Worm (Caenorhabditis elegans) whole organism, L2 larva: ENCODE results near the gene nspc-17.
A peak's percentile ranks its signal among the peaks of the same experiment; 100 is the strongest.

ENCODE experiments used
- C34F6.9 ChIP-seq: fragments of 150-350 bp; optimal IDR thresholded peaks from 2 replicates; lab custom pipeline; 2014; ENCODE audit warnings: missing biosample characterization, missing genetic modification characterization
- F13H6.1 ChIP-seq: sonication (generic microtip); optimal IDR thresholded peaks from 2 replicates; lab custom pipeline; 2016; ENCODE audit warnings: missing genetic modification characterization, missing compliant biosample characterization
- R02D3.7 ChIP-seq: fragments of 150-350 bp; optimal IDR thresholded peaks from 2 replicates; lab custom pipeline; 2014; ENCODE audit warnings: missing biosample characterization, missing genetic modification characterization
- Y55F3AM.14 ChIP-seq: fragments of 200-800 bp; sonication (Bioruptor generic); optimal IDR thresholded peaks from 2 replicates; lab custom pipeline; 2018; ENCODE audit warnings: mild to moderate bottlenecking, missing genetic modification characterization, missing compliant biosample characterization
- ZK546.5 ChIP-seq: sonication (generic microtip); optimal IDR thresholded peaks from 2 replicates; lab custom pipeline; 2017; ENCODE audit warnings: missing biosample characterization, missing genetic modification characterization
- alr-1 ChIP-seq: fragments of 150-350 bp; optimal IDR thresholded peaks from 2 replicates; lab custom pipeline; 2014; ENCODE audit warnings: missing biosample characterization, missing genetic modification characterization
- aly-2 ChIP-seq: fragments of 150-350 bp; optimal IDR thresholded peaks from 2 replicates; lab custom pipeline; 2014; ENCODE audit warnings: missing biosample characterization, missing genetic modification characterization
- ama-1 ChIP-seq: fragments of 150-350 bp; optimal IDR thresholded peaks from 2 replicates; lab custom pipeline; 2018; ENCODE audit warnings: inconsistent platforms
- blmp-1 ChIP-seq: sonication (generic microtip); optimal IDR thresholded peaks from 2 replicates; lab custom pipeline; 2017; ENCODE audit warnings: missing genetic modification characterization, mild to moderate bottlenecking, missing compliant biosample characterization, antibody characterized with exemption, moderate library complexity; ENCODE audit not compliant: insufficient read depth
- ceh-16 ChIP-seq: fragments of 150-350 bp; optimal IDR thresholded peaks from 2 replicates; lab custom pipeline; 2014; ENCODE audit warnings: missing biosample characterization, missing genetic modification characterization
- ceh-82 ChIP-seq: fragments of 150-350 bp; optimal IDR thresholded peaks from 2 replicates; lab custom pipeline; 2014; ENCODE audit warnings: missing biosample characterization, missing genetic modification characterization
- crh-2 ChIP-seq: sonication (generic microtip); optimal IDR thresholded peaks from 2 replicates; lab custom pipeline; 2017; ENCODE audit warnings: missing biosample characterization, missing genetic modification characterization
- dmd-4 ChIP-seq: sonication (generic microtip); optimal IDR thresholded peaks from 2 replicates; lab custom pipeline; 2017; ENCODE audit warnings: missing biosample characterization, missing genetic modification characterization
- egl-27 ChIP-seq: sonication (generic microtip); optimal IDR thresholded peaks from 3 replicates; lab custom pipeline; 2017; ENCODE audit warnings: missing biosample characterization, missing genetic modification reagents, missing genetic modification characterization
- elt-3 ChIP-seq: sonication (generic microtip); optimal IDR thresholded peaks from 2 replicates; lab custom pipeline; 2017; ENCODE audit warnings: missing biosample characterization, missing genetic modification characterization
- fos-1 ChIP-seq: fragments of 150-350 bp; optimal IDR thresholded peaks from 2 replicates; lab custom pipeline; 2014; ENCODE audit warnings: missing biosample characterization, missing genetic modification characterization
- gmeb-1 ChIP-seq: fragments of 150-350 bp; optimal IDR thresholded peaks from 2 replicates; lab custom pipeline; 2014; ENCODE audit warnings: missing biosample characterization, missing genetic modification characterization
- lin-11 ChIP-seq: fragments of 150-350 bp; sonication (generic microtip); optimal IDR thresholded peaks from 2 replicates; lab custom pipeline; 2014; ENCODE audit warnings: missing biosample characterization, missing genetic modification characterization, inconsistent platforms, mixed read lengths
- lin-13 ChIP-seq: fragments of 150-350 bp; optimal IDR thresholded peaks from 2 replicates; lab custom pipeline; 2014; ENCODE audit warnings: missing biosample characterization, missing genetic modification reagents, missing genetic modification characterization
- lin-39 ChIP-seq: fragments of 150-350 bp; optimal IDR thresholded peaks from 2 replicates; lab custom pipeline; 2014; ENCODE audit warnings: missing biosample characterization, missing genetic modification reagents, missing genetic modification characterization
- lsy-2 ChIP-seq, 2 experiments: fragments of 150-350 bp in 1 of 2; sonication (generic microtip) in 1 of 2; optimal IDR thresholded peaks; 2 replicates each; lab custom pipeline; 2014 to 2017; ENCODE audit warnings: missing biosample characterization in 2 of 2, missing genetic modification characterization in 2 of 2
- nhr-10 ChIP-seq: sonication (generic microtip); optimal IDR thresholded peaks from 2 replicates; lab custom pipeline; 2017; ENCODE audit warnings: missing biosample characterization, missing genetic modification characterization
- nhr-11 ChIP-seq: fragments of 150-350 bp; optimal IDR thresholded peaks from 2 replicates; lab custom pipeline; 2014; ENCODE audit warnings: missing biosample characterization, missing genetic modification characterization
- nhr-129 ChIP-seq: fragments of 150-350 bp; optimal IDR thresholded peaks from 2 replicates; lab custom pipeline; 2014; ENCODE audit warnings: missing biosample characterization, missing genetic modification characterization
- nhr-21 ChIP-seq: fragments of 150-350 bp; optimal IDR thresholded peaks from 2 replicates; lab custom pipeline; 2014; ENCODE audit warnings: missing biosample characterization, missing genetic modification characterization
- nhr-23 ChIP-seq: fragments of 150-350 bp; optimal IDR thresholded peaks from 2 replicates; lab custom pipeline; 2014; ENCODE audit warnings: missing biosample characterization, missing genetic modification reagents, missing genetic modification characterization
- nhr-25 ChIP-seq: fragments of 150-350 bp; sonication (generic microtip); optimal IDR thresholded peaks from 3 replicates; lab custom pipeline; 2014; ENCODE audit warnings: missing biosample characterization, missing genetic modification characterization
- nhr-6 ChIP-seq: fragments of 150-350 bp; optimal IDR thresholded peaks from 2 replicates; lab custom pipeline; 2014; ENCODE audit warnings: missing biosample characterization, missing genetic modification characterization
- nhr-77 ChIP-seq: fragments of 150-350 bp; optimal IDR thresholded peaks from 2 replicates; lab custom pipeline; 2014; ENCODE audit warnings: missing biosample characterization, missing genetic modification characterization
- peb-1 ChIP-seq: fragments of 150-350 bp; optimal IDR thresholded peaks from 2 replicates; lab custom pipeline; 2014; ENCODE audit warnings: missing biosample characterization, missing genetic modification characterization
- skn-1 ChIP-seq: sonication (generic microtip); optimal IDR thresholded peaks from 2 replicates; lab custom pipeline; 2017; ENCODE audit warnings: missing biosample characterization, missing genetic modification characterization
- sma-3 ChIP-seq: sonication (generic microtip); optimal IDR thresholded peaks from 2 replicates; lab custom pipeline; 2016; ENCODE audit warnings: missing genetic modification reagents, missing genetic modification characterization, missing compliant biosample characterization
- sma-9 ChIP-seq, 2 experiments: fragments of 150-350 bp in 1 of 2; sonication (generic microtip) in 1 of 2; optimal IDR thresholded peaks; 2 replicates each; lab custom pipeline; 2014 to 2016; ENCODE audit warnings: missing genetic modification characterization in 2 of 2, mild to moderate bottlenecking in 1 of 2, missing biosample characterization in 1 of 2, missing compliant biosample characterization in 1 of 2, missing genetic modification reagents in 1 of 2, moderate library complexity in 1 of 2
- snpc-4 ChIP-seq: fragments of 150-350 bp; optimal IDR thresholded peaks from 2 replicates; lab custom pipeline; 2014; ENCODE audit warnings: missing biosample characterization, missing genetic modification characterization
- unc-39 ChIP-seq: fragments of 150-350 bp; optimal IDR thresholded peaks from 2 replicates; lab custom pipeline; 2014; ENCODE audit warnings: missing biosample characterization, missing genetic modification characterization
- unc-55 ChIP-seq: fragments of 150-350 bp; sonication (generic microtip); optimal IDR thresholded peaks from 3 replicates; lab custom pipeline; 2014; ENCODE audit warnings: missing biosample characterization, missing genetic modification reagents, missing genetic modification characterization
- zag-1 ChIP-seq: fragments of 150-350 bp; optimal IDR thresholded peaks from 2 replicates; lab custom pipeline; 2014; ENCODE audit warnings: missing biosample characterization, missing genetic modification characterization
- ztf-1 ChIP-seq: fragments of 200-800 bp; sonication (Bioruptor generic); conservative IDR thresholded peaks from 2 replicates; pipeline ENCODE4 v1.3.6; 2022; ENCODE audit warnings: missing genetic modification characterization, missing compliant biosample characterization
- ztf-11 ChIP-seq: sonication (generic microtip); optimal IDR thresholded peaks from 2 replicates; lab custom pipeline; 2017; ENCODE audit warnings: missing biosample characterization, missing genetic modification characterization
- ztf-4 ChIP-seq: fragments of 150-350 bp; optimal IDR thresholded peaks from 2 replicates; lab custom pipeline; 2014; ENCODE audit warnings: missing biosample characterization, missing genetic modification characterization

The nspc-17 gene

DNA sequence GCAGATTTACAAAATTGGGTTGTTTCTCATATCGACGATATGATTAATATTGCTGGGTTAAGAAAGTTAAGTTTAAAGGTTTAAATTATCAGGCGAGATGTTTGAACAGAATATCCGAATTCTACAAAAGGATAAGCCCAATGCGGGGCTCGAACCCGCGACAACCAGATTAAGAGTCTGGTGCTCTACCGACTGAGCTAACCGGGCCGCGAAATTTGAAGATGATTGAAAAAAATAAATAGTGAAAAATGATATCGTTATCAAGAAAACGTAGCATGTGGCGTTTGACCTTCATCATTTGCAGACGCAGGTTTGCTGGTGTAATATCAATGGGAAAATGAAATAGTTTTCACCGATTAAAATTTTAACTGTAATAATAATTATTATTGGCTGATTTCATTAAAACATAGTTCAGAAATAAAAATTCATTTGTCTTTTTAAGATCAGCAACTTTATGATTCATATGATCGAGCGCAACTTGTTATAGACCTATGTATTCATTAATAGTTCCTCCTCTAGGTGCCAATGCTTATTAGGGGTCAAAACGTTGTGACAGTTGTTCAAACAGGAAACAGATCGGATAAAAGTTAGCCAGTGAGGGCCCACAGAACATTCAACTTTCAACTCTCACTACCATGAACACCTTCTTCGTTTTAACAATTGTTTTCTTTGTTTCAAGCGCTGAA, 46.1 kb downstream of the nspc-17 start, which contains the start of gene M163.11:
TSS of gene M163.11 (plus strand) at position 636 of the 686 bp plus-strand sequence.
- TF ChIP-seq nhr-23: no peak
- no peak for TF ChIP-seq nhr-25 (tag; lab: Kevin White, UChicago)
- peak; percentile 57 for TF ChIP-seq sma-3 (GFP tag; lab: Kevin White, UChicago)
- peak; percentile 1 for TF ChIP-seq nhr-129 (tag; lab: Kevin White, UChicago)
- no peak for TF ChIP-seq ama-1
- peak in 1 of 2 experiments; percentile 11 for TF ChIP-seq lsy-2 (tag; optimal IDR thresholded peaks at IDR 0.05; lab: Kevin White, UChicago)
- no peak for TF ChIP-seq dmd-4 (tag; lab: Kevin White, UChicago)
- no peak for TF ChIP-seq blmp-1 (tag; lab: Kevin White, UChicago)
- TF ChIP-seq lin-11 (tag; lab: Kevin White, UChicago): no peak
- TF ChIP-seq Y55F3AM.14: no peak
- peak; percentile 4 for TF ChIP-seq sma-9 (GFP tag; optimal IDR thresholded peaks at IDR 0.05; lab: Kevin White, UChicago)
- TF ChIP-seq sma-9 (tag; optimal IDR thresholded peaks at IDR 0.05; lab: Kevin White, UChicago): no peak
- TF ChIP-seq ztf-4 (tag; lab: Kevin White, UChicago): no peak
- peak; percentile 27 for TF ChIP-seq nhr-21 (tag; lab: Kevin White, UChicago)
- no peak for TF ChIP-seq ZK546.5 (tag; lab: Kevin White, UChicago)
- peak; percentile 35 for TF ChIP-seq gmeb-1
- TF ChIP-seq F13H6.1 (tag; lab: Kevin White, UChicago): peak; percentile 1
- peak; percentile 40 for TF ChIP-seq crh-2 (tag; lab: Kevin White, UChicago)
- TF ChIP-seq nhr-11 (tag; lab: Kevin White, UChicago): no peak
- TF ChIP-seq fos-1 (tag; lab: Kevin White, UChicago): peak; percentile 12
- no peak for TF ChIP-seq aly-2 (tag; lab: Kevin White, UChicago)
- no peak for TF ChIP-seq ceh-16 (tag; lab: Kevin White, UChicago)

DNA sequence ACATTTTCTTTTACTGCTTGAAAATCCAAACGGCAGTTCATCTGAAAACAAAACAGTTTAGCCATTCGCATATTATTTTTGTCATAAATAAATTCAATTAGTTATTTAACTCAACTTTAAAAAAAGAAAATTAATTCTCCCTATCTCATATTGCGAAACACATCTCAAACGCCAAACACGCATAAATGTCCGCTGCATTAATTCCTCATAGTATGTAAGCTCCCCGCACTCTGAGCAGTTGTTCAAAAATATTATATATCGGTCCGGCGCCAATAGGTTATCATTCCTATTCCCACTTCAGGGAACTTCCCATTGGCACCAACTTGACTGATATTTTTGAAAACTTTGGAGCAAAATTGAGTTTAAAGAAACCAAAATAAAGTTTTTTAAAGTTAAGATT, 46.8 kb downstream of the nspc-17 start:
- TF ChIP-seq F13H6.1 (tag; lab: Kevin White, UChicago): no peak
- TF ChIP-seq sma-9 (GFP tag; optimal IDR thresholded peaks at IDR 0.05; lab: Kevin White, UChicago): peak; percentile 65
- TF ChIP-seq sma-9 (tag; optimal IDR thresholded peaks at IDR 0.05; lab: Kevin White, UChicago): no peak
- TF ChIP-seq C34F6.9 (tag; lab: Kevin White, UChicago): peak; percentile 49
- no peak for TF ChIP-seq ztf-1 (GFP tag; lab: Robert Waterston, UW)
- TF ChIP-seq snpc-4 (tag; lab: Kevin White, UChicago): peak; percentile 98
- TF ChIP-seq nhr-21 (tag; lab: Kevin White, UChicago): peak; percentile 20
- TF ChIP-seq lin-13 (GFP tag; lab: Kevin White, UChicago): peak; percentile 4
- TF ChIP-seq skn-1 (tag; lab: Kevin White, UChicago): no peak
- TF ChIP-seq lsy-2 (tag; optimal IDR thresholded peaks at IDR 0.05; lab: Kevin White, UChicago): peak; percentile 28 to 54
- TF ChIP-seq egl-27 (tag; lab: Kevin White, UChicago): no peak
- peak; percentile 55 for TF ChIP-seq nhr-6 (tag; lab: Kevin White, UChicago)
- TF ChIP-seq dmd-4 (tag; lab: Kevin White, UChicago): no peak
- TF ChIP-seq ztf-11 (tag; lab: Kevin White, UChicago): no peak
- TF ChIP-seq fos-1 (tag; lab: Kevin White, UChicago): no peak
- no peak for TF ChIP-seq alr-1 (tag; lab: Kevin White, UChicago)
- TF ChIP-seq peb-1: no peak
- TF ChIP-seq unc-55 (GFP tag; lab: Kevin White, UChicago): peak; percentile 88
- no peak for TF ChIP-seq gmeb-1

DNA sequence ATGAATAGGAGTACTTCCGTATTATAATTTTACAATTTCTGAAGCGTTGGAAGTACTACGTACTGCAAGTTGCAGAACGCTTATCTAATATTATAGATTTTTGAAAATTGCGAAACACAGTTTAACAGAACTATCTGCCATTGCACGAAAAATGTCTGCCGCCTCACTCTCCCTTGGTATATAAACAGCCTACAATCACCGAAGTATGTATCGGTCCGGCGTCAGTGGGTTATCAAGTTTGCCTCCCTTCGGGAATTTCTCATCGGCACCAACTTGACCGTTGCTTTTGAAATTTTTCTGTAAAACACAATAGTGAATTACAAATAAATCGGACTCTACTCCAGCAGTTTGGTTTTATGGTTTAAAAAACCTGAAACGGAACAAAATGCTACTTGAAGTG, 47.6 kb downstream of the nspc-17 start:
- TF ChIP-seq snpc-4 (tag; lab: Kevin White, UChicago) (peak; percentile 93), sma-3 (GFP tag; lab: Kevin White, UChicago) (peak; percentile 17), ceh-82 (tag; lab: Kevin White, UChicago) (no peak)

DNA sequence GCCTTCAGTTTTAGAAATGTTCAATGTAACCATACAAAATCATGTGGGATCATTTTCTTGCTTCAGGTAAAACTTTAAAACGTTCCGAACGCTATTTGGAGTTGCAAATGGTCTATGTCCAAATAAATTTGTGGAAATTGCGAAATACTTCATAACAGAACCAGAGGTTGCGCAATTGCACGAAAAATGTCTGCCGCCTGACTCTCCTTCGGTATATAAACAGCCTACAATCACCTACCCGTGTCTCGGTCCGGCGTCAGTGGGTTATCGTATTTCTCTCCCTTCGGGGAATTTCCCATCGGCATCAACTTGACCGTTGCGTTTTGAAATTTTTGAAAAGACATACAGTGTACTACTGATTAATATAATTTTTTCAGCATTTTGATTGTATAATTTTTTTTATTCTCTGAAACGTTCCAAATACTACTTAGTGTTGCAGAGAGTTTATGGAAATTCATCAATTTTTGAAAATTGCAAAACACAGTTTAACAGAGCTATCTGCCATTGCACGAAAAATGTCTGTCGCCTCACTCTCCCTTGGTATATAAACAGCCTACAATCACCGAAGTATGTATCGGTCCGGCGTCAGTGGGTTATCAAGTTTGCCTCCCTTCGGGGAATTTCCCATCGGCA, 48.2 kb downstream of the nspc-17 start:
- TF ChIP-seq peb-1: no peak
- peak; percentile 37 for TF ChIP-seq crh-2 (tag; lab: Kevin White, UChicago)
- TF ChIP-seq aly-2 (tag; lab: Kevin White, UChicago): no peak
- TF ChIP-seq sma-9 (GFP tag; optimal IDR thresholded peaks at IDR 0.05; lab: Kevin White, UChicago): peak; percentile 75
- TF ChIP-seq sma-9 (tag; optimal IDR thresholded peaks at IDR 0.05; lab: Kevin White, UChicago): no peak
- TF ChIP-seq F13H6.1 (tag; lab: Kevin White, UChicago): peak; percentile 40
- no peak for TF ChIP-seq skn-1 (tag; lab: Kevin White, UChicago)
- no peak for TF ChIP-seq zag-1 (tag; lab: Kevin White, UChicago)
- peak; percentile 59 for TF ChIP-seq gmeb-1
- TF ChIP-seq nhr-10 (tag; lab: Kevin White, UChicago): peak; percentile 41
- no peak for TF ChIP-seq R02D3.7 (tag; lab: Kevin White, UChicago)
- no peak for TF ChIP-seq nhr-25 (tag; lab: Kevin White, UChicago)
- TF ChIP-seq nhr-77 (tag; lab: Kevin White, UChicago): no peak
- no peak for TF ChIP-seq nhr-11 (tag; lab: Kevin White, UChicago)
- TF ChIP-seq lin-13 (GFP tag; lab: Kevin White, UChicago): peak; percentile 31
- TF ChIP-seq ztf-11 (tag; lab: Kevin White, UChicago): no peak
- TF ChIP-seq egl-27 (tag; lab: Kevin White, UChicago): peak; percentile 26
- no peak for TF ChIP-seq unc-39 (tag; lab: Kevin White, UChicago)
- TF ChIP-seq fos-1 (tag; lab: Kevin White, UChicago): peak; percentile 26
- peak; percentile 98 for TF ChIP-seq snpc-4 (tag; lab: Kevin White, UChicago)
- TF ChIP-seq sma-3 (GFP tag; lab: Kevin White, UChicago): peak; percentile 89
- no peak for TF ChIP-seq lin-39 (tag; lab: Kevin White, UChicago)
- no peak for TF ChIP-seq ztf-1 (GFP tag; lab: Robert Waterston, UW)
- peak; percentile 100 for TF ChIP-seq nhr-129 (tag; lab: Kevin White, UChicago)
- TF ChIP-seq ama-1: no peak
- no peak for TF ChIP-seq nhr-6 (tag; lab: Kevin White, UChicago)
- TF ChIP-seq elt-3 (tag; lab: Kevin White, UChicago): no peak
- TF ChIP-seq nhr-21 (tag; lab: Kevin White, UChicago): peak; percentile 53
